Worm (Caenorhabditis elegans) whole organism, young adult: ENCODE measurements around the gene msd-4.

Experiments used
- B0019.2 ChIP-seq: fragments of 200-800 bp; sonication (Bioruptor generic); conservative IDR thresholded peaks from 2 replicates; pipeline ENCODE4 v1.3.6; 2022; ENCODE audit warnings: missing genetic modification reagents, missing genetic modification characterization, missing compliant biosample characterization
- B0336.3 ChIP-seq: fragments of 200-800 bp; sonication (Bioruptor generic); IDR thresholded peaks from 2 replicates; pipeline ENCODE4 v1.3.6; 2022; ENCODE audit warnings: missing genetic modification characterization, missing compliant biosample characterization
- C06A6.2 ChIP-seq: fragments of 200-800 bp; sonication (Bioruptor generic); conservative IDR thresholded peaks from 2 replicates; pipeline ENCODE4 v1.3.6; 2022; ENCODE audit warnings: missing genetic modification characterization, missing compliant biosample characterization
- C17E4.6 ChIP-seq: fragments of 200-800 bp; sonication (Bioruptor generic); IDR thresholded peaks from 2 replicates; pipeline ENCODE4 v1.3.6; 2022; ENCODE audit warnings: missing genetic modification reagents, missing genetic modification characterization, missing compliant biosample characterization
- D2030.7 ChIP-seq: fragments of 200-800 bp; sonication (Bioruptor generic); IDR thresholded peaks from 2 replicates; pipeline ENCODE4 v1.3.6; 2022; ENCODE audit warnings: missing genetic modification reagents, missing genetic modification characterization, missing compliant biosample characterization
- F57A8.1 ChIP-seq: fragments of 200-800 bp; sonication (Bioruptor generic); optimal IDR thresholded peaks from 2 replicates; lab custom pipeline; 2018; ENCODE audit warnings: mild to moderate bottlenecking, missing genetic modification characterization, moderate library complexity, missing compliant biosample characterization
- K11D2.4 ChIP-seq: fragments of 200-800 bp; sonication (Bioruptor generic); IDR thresholded peaks from 2 replicates; pipeline ENCODE4 v1.3.6; 2022; ENCODE audit warnings: missing genetic modification reagents, missing genetic modification characterization, missing compliant biosample characterization
- K12H6.12 ChIP-seq: fragments of 200-800 bp; sonication (Bioruptor generic); optimal IDR thresholded peaks from 2 replicates; lab custom pipeline; 2018; ENCODE audit warnings: mild to moderate bottlenecking, missing genetic modification characterization, missing compliant biosample characterization
- T07F8.4 ChIP-seq: sonication (generic microtip); optimal IDR thresholded peaks from 2 replicates; lab custom pipeline; 2016; ENCODE audit warnings: mild to moderate bottlenecking, missing genetic modification characterization, moderate library complexity, missing compliant biosample characterization
- Y56A3A.18 ChIP-seq: fragments of 200-800 bp; sonication (Bioruptor generic); IDR thresholded peaks from 2 replicates; pipeline ENCODE4 v1.3.6; 2022; ENCODE audit warnings: missing genetic modification reagents, missing genetic modification characterization, missing compliant biosample characterization
- Y67H2A.10 ChIP-seq: fragments of 200-800 bp; sonication (Bioruptor generic); conservative IDR thresholded peaks from 2 replicates; pipeline ENCODE4 v1.3.6; 2022; ENCODE audit warnings: missing genetic modification reagents, missing genetic modification characterization, missing compliant biosample characterization
- Y79H2A.3 ChIP-seq: fragments of 200-800 bp; sonication (Bioruptor generic); conservative IDR thresholded peaks from 2 replicates; pipeline ENCODE4 v1.3.6; 2022; ENCODE audit warnings: missing genetic modification reagents, missing genetic modification characterization, missing compliant biosample characterization
- Y95B8A.8 ChIP-seq: fragments of 200-800 bp; sonication (Bioruptor generic); IDR thresholded peaks from 2 replicates; pipeline ENCODE4 v1.3.6; 2022; ENCODE audit warnings: missing genetic modification reagents, missing genetic modification characterization, missing compliant biosample characterization
- akir-1 ChIP-seq: fragments of 200-800 bp; sonication (Bioruptor generic); optimal IDR thresholded peaks from 2 replicates; lab custom pipeline; 2018; ENCODE audit warnings: mild to moderate bottlenecking, missing genetic modification characterization, moderate library complexity, missing compliant biosample characterization
- aptf-2 ChIP-seq: fragments of 200-800 bp; sonication (Bioruptor generic); conservative IDR thresholded peaks from 2 replicates; pipeline ENCODE4 v1.3.6; 2022; ENCODE audit warnings: missing genetic modification reagents, missing genetic modification characterization, missing compliant biosample characterization
- atf-7 ChIP-seq: sonication (generic microtip); optimal IDR thresholded peaks from 2 replicates; lab custom pipeline; 2017; ENCODE audit warnings: mild to moderate bottlenecking, missing genetic modification characterization, missing compliant biosample characterization
- attf-3 ChIP-seq: fragments of 200-800 bp; sonication (Bioruptor generic); conservative IDR thresholded peaks from 2 replicates; pipeline ENCODE4 v1.3.6; 2022; ENCODE audit warnings: missing genetic modification reagents, missing genetic modification characterization, missing compliant biosample characterization
- attf-5 ChIP-seq: fragments of 200-800 bp; sonication (Bioruptor generic); optimal IDR thresholded peaks from 2 replicates; lab custom pipeline; 2018; ENCODE audit warnings: mild to moderate bottlenecking, missing genetic modification characterization, missing compliant biosample characterization
- attf-6 ChIP-seq: fragments of 200-800 bp; sonication (Bioruptor generic); IDR thresholded peaks from 2 replicates; pipeline ENCODE4 v1.3.6; 2022; ENCODE audit warnings: missing genetic modification reagents, missing genetic modification characterization, missing compliant biosample characterization
- ccch-3 ChIP-seq: fragments of 200-800 bp; sonication (Bioruptor generic); optimal IDR thresholded peaks from 2 replicates; lab custom pipeline; 2018; ENCODE audit warnings: mild to moderate bottlenecking, missing genetic modification characterization, missing compliant biosample characterization
- cebp-1 ChIP-seq, 2 experiments: fragments of 200-800 bp in 1 of 2; sonication (Bioruptor generic) in 1 of 2; sonication (generic microtip) in 1 of 2; IDR thresholded peaks in 1 of 2; optimal IDR thresholded peaks in 1 of 2; 2 replicates each; pipeline versions ENCODE4 v1.3.6 to Lab custom; 2017 to 2022; ENCODE audit warnings: missing compliant biosample characterization in 2 of 2, missing genetic modification characterization in 2 of 2, mild to moderate bottlenecking in 1 of 2, missing genetic modification reagents in 1 of 2, moderate library complexity in 1 of 2
- efl-1 ChIP-seq: fragments of 150-350 bp; optimal IDR thresholded peaks from 2 replicates; lab custom pipeline; 2014; ENCODE audit warnings: missing biosample characterization, missing genetic modification reagents, missing genetic modification characterization
- egrh-3 ChIP-seq: fragments of 200-800 bp; sonication (Bioruptor generic); IDR thresholded peaks from 2 replicates; pipeline ENCODE4 v1.3.6; 2022; ENCODE audit warnings: missing genetic modification reagents, missing genetic modification characterization, missing compliant biosample characterization
- ets-4 ChIP-seq: fragments of 200-800 bp; sonication (Bioruptor generic); optimal IDR thresholded peaks from 2 replicates; lab custom pipeline; 2018; ENCODE audit warnings: mild to moderate bottlenecking, missing genetic modification characterization, missing compliant biosample characterization
- gei-17 ChIP-seq: fragments of 200-800 bp; sonication (Bioruptor generic); optimal IDR thresholded peaks from 2 replicates; lab custom pipeline; 2018; ENCODE audit warnings: mild to moderate bottlenecking, missing genetic modification characterization, missing compliant biosample characterization
- him-1 ChIP-seq: sonication (generic microtip); optimal IDR thresholded peaks from 2 replicates; lab custom pipeline; 2016; ENCODE audit warnings: missing genotype, missing genetic modification reagents, missing genetic modification characterization, missing compliant biosample characterization
- hlh-26 ChIP-seq: fragments of 200-800 bp; sonication (Bioruptor generic); conservative IDR thresholded peaks from 2 replicates; pipeline ENCODE4 v1.3.6; 2022; ENCODE audit warnings: missing genetic modification reagents, missing genetic modification characterization, missing compliant biosample characterization
- let-607 ChIP-seq, 2 experiments: fragments of 200-800 bp in 1 of 2; sonication (Bioruptor generic) in 1 of 2; sonication (generic microtip) in 1 of 2; optimal IDR thresholded peaks; 2 replicates each; lab custom pipeline; 2016 to 2018; ENCODE audit warnings: mild to moderate bottlenecking in 2 of 2, missing compliant biosample characterization in 2 of 2, missing genetic modification characterization in 2 of 2, moderate library complexity in 2 of 2, missing genotype in 1 of 2
- lin-40 ChIP-seq: sonication (generic microtip); optimal IDR thresholded peaks from 2 replicates; lab custom pipeline; 2016; ENCODE audit warnings: missing genetic modification characterization, mild to moderate bottlenecking, missing compliant biosample characterization, missing genotype, missing genetic modification reagents
- lin-54 ChIP-seq: fragments of 200-800 bp; sonication (Bioruptor generic); optimal IDR thresholded peaks from 2 replicates; lab custom pipeline; 2018; ENCODE audit warnings: mild to moderate bottlenecking, missing genetic modification characterization, missing compliant biosample characterization
- lir-1 ChIP-seq: fragments of 200-800 bp; sonication (Bioruptor generic); conservative IDR thresholded peaks from 2 replicates; pipeline ENCODE4 v1.3.6; 2022; ENCODE audit warnings: missing genetic modification reagents, missing genetic modification characterization, missing compliant biosample characterization
- mcd-1 ChIP-seq: fragments of 200-800 bp; sonication (Bioruptor generic); IDR thresholded peaks from 2 replicates; pipeline ENCODE4 v1.3.6; 2022; ENCODE audit warnings: missing genetic modification reagents, missing genetic modification characterization, missing compliant biosample characterization
- mes-4 ChIP-seq: sonication (generic microtip); optimal IDR thresholded peaks from 2 replicates; lab custom pipeline; 2016; ENCODE audit warnings: missing genotype, missing genetic modification characterization, missing compliant biosample characterization
- mxl-1 ChIP-seq: sonication (generic microtip); optimal IDR thresholded peaks from 2 replicates; lab custom pipeline; 2016; ENCODE audit warnings: missing genetic modification characterization, missing compliant biosample characterization
- nhr-27 ChIP-seq: fragments of 200-800 bp; sonication (Bioruptor generic); optimal IDR thresholded peaks from 2 replicates; lab custom pipeline; 2018; ENCODE audit warnings: mild to moderate bottlenecking, missing genetic modification characterization, moderate library complexity, missing compliant biosample characterization
- pbrm-1 ChIP-seq: fragments of 200-800 bp; sonication (Bioruptor generic); IDR thresholded peaks from 2 replicates; pipeline ENCODE4 v1.3.6; 2022; ENCODE audit warnings: missing genetic modification reagents, missing genetic modification characterization, missing compliant biosample characterization
- rcor-1 ChIP-seq: fragments of 200-800 bp; sonication (Bioruptor generic); IDR thresholded peaks from 2 replicates; pipeline ENCODE4 v1.3.6; 2022; ENCODE audit warnings: missing genetic modification reagents, missing genetic modification characterization, missing compliant biosample characterization
- rec-8 ChIP-seq, 2 experiments: sonication (generic microtip); optimal IDR thresholded peaks; 2 replicates each; lab custom pipeline; 2016; ENCODE audit warnings: mild to moderate bottlenecking in 2 of 2, missing genetic modification characterization in 2 of 2, missing genetic modification reagents in 2 of 2, missing genotype in 2 of 2, missing biosample characterization in 1 of 2, missing compliant biosample characterization in 1 of 2, moderate library complexity in 1 of 2
- sptf-2 ChIP-seq: fragments of 200-800 bp; sonication (Bioruptor generic); optimal IDR thresholded peaks from 2 replicates; lab custom pipeline; 2018; ENCODE audit warnings: mild to moderate bottlenecking, missing genetic modification characterization, missing compliant biosample characterization
- unc-130 ChIP-seq: sonication (generic microtip); optimal IDR thresholded peaks from 2 replicates; lab custom pipeline; 2016; ENCODE audit warnings: missing genetic modification reagents, missing genetic modification characterization, missing compliant biosample characterization
- xnd-1 ChIP-seq: sonication (generic microtip); optimal IDR thresholded peaks from 2 replicates; lab custom pipeline; 2016; ENCODE audit warnings: missing genotype, missing genetic modification reagents, missing genetic modification characterization, missing compliant biosample characterization
- ztf-26 ChIP-seq: sonication (generic microtip); optimal IDR thresholded peaks from 2 replicates; lab custom pipeline; 2017; ENCODE audit warnings: missing genetic modification characterization, missing compliant biosample characterization
- ztf-28 ChIP-seq: fragments of 200-800 bp; sonication (Bioruptor generic); IDR thresholded peaks from 2 replicates; pipeline ENCODE4 v1.3.6; 2022; ENCODE audit warnings: missing genetic modification reagents, missing genetic modification characterization, missing compliant biosample characterization
- ztf-6 ChIP-seq: fragments of 200-800 bp; sonication (Bioruptor generic); IDR thresholded peaks from 2 replicates; pipeline ENCODE4 v1.3.6; 2022; ENCODE audit warnings: missing genetic modification reagents, missing genetic modification characterization, missing compliant biosample characterization

msd-4 gene

DNA sequence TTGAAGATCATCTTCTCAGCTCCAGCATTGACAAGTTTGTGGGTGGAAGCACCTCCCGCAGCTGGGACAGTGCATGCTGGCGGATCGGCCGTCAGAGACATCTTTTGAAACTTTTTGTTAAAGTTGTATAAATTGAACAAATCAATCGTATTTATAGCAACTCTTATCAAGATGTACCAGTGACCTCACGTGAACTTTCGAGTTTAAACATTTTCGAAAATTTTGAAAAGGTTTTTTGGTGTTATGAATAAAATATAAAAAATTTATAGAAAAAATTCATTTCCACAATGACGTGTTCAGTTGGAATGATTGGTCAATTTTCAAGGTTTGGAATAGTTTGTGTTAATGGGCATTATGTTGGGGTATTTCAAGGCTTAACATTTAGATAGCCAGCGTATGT lies at the start of gene msd-4, which contains the start of gene C35D10.3:
TSS of gene msd-4 (minus strand) at position 101 of the 400 bp plus-strand sequence.
TSS of gene C35D10.3 (plus strand) at position 279 of the 400 bp plus-strand sequence.
- no peak for TF ChIP-seq Y56A3A.18
- no peak for TF ChIP-seq lin-40 (tag; lab: Kevin White, UChicago)
- TF ChIP-seq ets-4 (GFP tag; lab: Kevin White, UChicago): no peak
- TF ChIP-seq ztf-28 (GFP tag; lab: Robert Waterston, UW): no peak
- TF ChIP-seq C17E4.6 (GFP tag; lab: Robert Waterston, UW): no peak
- TF ChIP-seq rec-8 (tag; optimal IDR thresholded peaks at IDR 0.05; lab: Kevin White, UChicago): no peak
- TF ChIP-seq xnd-1 (tag; lab: Kevin White, UChicago): no peak
- TF ChIP-seq aptf-2 (GFP tag; lab: Robert Waterston, UW): no peak
- TF ChIP-seq atf-7 (tag; lab: Kevin White, UChicago): no peak
- TF ChIP-seq egrh-3 (GFP tag; lab: Robert Waterston, UW): no peak
- TF ChIP-seq attf-3: no peak
- TF ChIP-seq D2030.7 (GFP tag; lab: Robert Waterston, UW): no peak
- no peak for TF ChIP-seq him-1 (tag; lab: Kevin White, UChicago)
- no peak for TF ChIP-seq akir-1 (GFP tag; lab: Kevin White, UChicago)
- no peak for TF ChIP-seq rcor-1 (GFP tag; lab: Robert Waterston, UW)

ce11 chrIII:4917960-4918712 lies 49.6 kb upstream of the msd-4 start, which contains the start of gene rpb-8:
Gene rpb-8 (minus strand): TSS chrIII:4918008.
- TF ChIP-seq T07F8.4 (no peak), lin-54 (GFP tag; lab: Kevin White, UChicago) (peak; percentile 87), atf-7 (tag; lab: Kevin White, UChicago) (no peak), B0336.3 (GFP tag; lab: Robert Waterston, UW) (no peak), K12H6.12 (tag; lab: Kevin White, UChicago) (no peak), B0019.2 (no peak), cebp-1 (GFP tag; IDR thresholded peaks at IDR 0.05; lab: Robert Waterston, UW) (no peak), cebp-1 (tag; optimal IDR thresholded peaks at IDR 0.05; lab: Kevin White, UChicago) (peak; percentile 80), C06A6.2 (GFP tag; lab: Robert Waterston, UW) (no peak), ztf-6 (GFP tag; lab: Robert Waterston, UW) (no peak), mxl-1 (no peak), D2030.7 (GFP tag; lab: Robert Waterston, UW) (0 out of 2 replicates have a peak, but pooled peaks have one; percentile 17), ccch-3 (no peak), F57A8.1 (no peak), ztf-28 (GFP tag; lab: Robert Waterston, UW) (peak; percentile 71; the same call in 1 of the 2 replicates), mes-4 (tag; lab: Kevin White, UChicago) (no peak), pbrm-1 (GFP tag; lab: Robert Waterston, UW) (no peak), lir-1 (no peak), mcd-1 (GFP tag; lab: Robert Waterston, UW) (0 out of 2 replicates have a peak, but pooled peaks have one; percentile 30), Y67H2A.10 (GFP tag; lab: Robert Waterston, UW) (no peak), efl-1 (GFP tag; lab: Kevin White, UChicago) (peak; percentile 70), Y95B8A.8 (GFP tag; lab: Robert Waterston, UW) (no peak), sptf-2 (GFP tag; lab: Kevin White, UChicago) (no peak), attf-6 (GFP tag; lab: Robert Waterston, UW) (no peak), lin-40 (tag; lab: Kevin White, UChicago) (no peak), ztf-26 (no peak), attf-5 (GFP tag; lab: Kevin White, UChicago) (peak; percentile 50), nhr-27 (no peak), unc-130 (GFP tag; lab: Kevin White, UChicago) (no peak), akir-1 (GFP tag; lab: Kevin White, UChicago) (no peak), hlh-26 (GFP tag; lab: Robert Waterston, UW) (no peak), rec-8 (tag; optimal IDR thresholded peaks at IDR 0.05; lab: Kevin White, UChicago) (no peak), gei-17 (GFP tag; lab: Kevin White, UChicago) (no peak), let-607 (tag; optimal IDR thresholded peaks at IDR 0.05; lab: Kevin White, UChicago) (peak; percentile 85 to 96), Y56A3A.18 (no peak), K11D2.4 (no peak), Y79H2A.3 (GFP tag; lab: Robert Waterston, UW) (no peak)
